Fruit fly (Drosophila melanogaster): ENCODE results near the gene PGRP-LD.

The PGRP-LD gene

DNA sequence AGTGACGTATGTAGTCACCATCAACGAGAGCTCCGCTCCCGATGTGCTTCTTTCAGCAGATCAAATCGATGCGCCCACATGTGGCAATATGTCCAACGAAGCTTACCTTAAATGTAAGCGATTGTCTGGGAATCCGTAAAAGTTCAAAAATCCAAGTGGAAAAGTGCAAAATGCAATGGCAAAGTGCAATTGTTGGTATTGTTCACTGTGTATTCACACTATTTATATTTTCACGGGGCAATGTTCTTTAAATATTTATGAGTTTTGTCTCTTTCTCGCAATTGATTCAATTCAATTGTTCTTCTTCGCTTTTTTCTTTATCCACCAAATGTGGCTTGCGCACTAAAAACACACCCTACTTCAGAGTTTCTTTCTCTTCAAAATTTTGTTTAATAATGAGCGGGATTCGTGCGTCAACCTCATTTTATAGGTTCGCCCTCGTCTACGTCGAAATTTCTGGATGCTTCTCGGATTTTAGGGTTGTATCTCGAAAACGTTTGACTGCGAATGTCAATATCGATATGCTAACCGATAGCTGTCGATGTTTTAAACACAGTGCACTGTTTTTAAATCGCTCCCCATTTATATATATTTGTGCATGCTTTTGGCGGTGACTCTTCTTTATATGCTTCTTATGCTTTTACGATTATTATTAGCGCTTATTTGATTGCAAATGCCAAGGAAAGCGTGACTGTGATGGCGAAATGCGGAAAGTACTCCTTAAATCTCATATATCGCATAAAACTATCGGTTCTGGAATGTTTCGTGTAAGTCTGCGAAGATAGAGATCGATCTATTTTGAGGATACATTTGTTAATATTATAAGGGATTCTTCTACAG lies 27.9 kb upstream of the PGRP-LD start, which contains the start of gene DnaJ-1 (continued):
- TF ChIP-seq CG4707 (GFP tag; optimal IDR thresholded peaks at IDR 0.05): peak; percentile 57
- TF ChIP-seq CG12391 (tag; optimal IDR thresholded peaks at IDR 0.05): no peak
- peak; percentile 51 for TF ChIP-seq phol (tag; optimal IDR thresholded peaks at IDR 0.05)
- peak; percentile 85 for TF ChIP-seq Sry-δ (GFP tag; optimal IDR thresholded peaks at IDR 0.05)
- TF ChIP-seq ttk (GFP tag; IDR thresholded peaks at IDR 0.05): peak; percentile 32; the same call in 1 of the 2 replicates
- peak; percentile 43 for TF ChIP-seq ewg (GFP tag; optimal IDR thresholded peaks at IDR 0.05)
- TF ChIP-seq Vsx1 (GFP tag; optimal IDR thresholded peaks at IDR 0.05): peak; percentile 4
- no peak for TF ChIP-seq CG2202 (tag; optimal IDR thresholded peaks at IDR 0.05)
- TF ChIP-seq ab (GFP tag; optimal IDR thresholded peaks at IDR 0.05): no peak
- no peak for TF ChIP-seq CG3726 (GFP tag; IDR thresholded peaks at IDR 0.05)
- peak; percentile 97 for TF ChIP-seq sna (GFP tag; IDR thresholded peaks at IDR 0.05; ENCODE audit: partially characterized antibody)
- no peak for TF ChIP-seq pum (GFP tag; optimal IDR thresholded peaks at IDR 0.05)
- TF ChIP-seq CG7839 (tag; optimal IDR thresholded peaks at IDR 0.05): peak; percentile 48
- TF ChIP-seq sqz (GFP tag; optimal IDR thresholded peaks at IDR 0.05): peak; percentile 24
- no peak for TF ChIP-seq jumu (GFP tag; optimal IDR thresholded peaks at IDR 0.05)
- TF ChIP-seq Max (GFP tag; optimal IDR thresholded peaks at IDR 0.05): peak; percentile 10
- no peak for TF ChIP-seq CG11093 (GFP tag; IDR thresholded peaks at IDR 0.05)
- peak; percentile 96 for TF ChIP-seq Ets65A (GFP tag)
- TF ChIP-seq zf30C (GFP tag; optimal IDR thresholded peaks at IDR 0.05): no peak
- TF ChIP-seq ranshi (GFP tag; IDR thresholded peaks at IDR 0.05): no peak
- no peak for TF ChIP-seq CG1832 (GFP tag; optimal IDR thresholded peaks at IDR 0.05)
- no peak for TF ChIP-seq nau (GFP tag; optimal IDR thresholded peaks at IDR 0.05)
- TF ChIP-seq unc-4 (GFP tag; IDR thresholded peaks at IDR 0.05; ENCODE audit: partially characterized antibody): peak; percentile 97
- no peak for TF ChIP-seq dmrt99B (tag; optimal IDR thresholded peaks at IDR 0.05)
- TF ChIP-seq chn (GFP tag; optimal IDR thresholded peaks at IDR 0.05): no peak
- TF ChIP-seq Ssrp (tag; optimal IDR thresholded peaks at IDR 0.05): peak; percentile 9
- TF ChIP-seq CG17361 (GFP tag; IDR thresholded peaks at IDR 0.05): peak; percentile 42; the same call in 1 of the 3 replicates
- peak; percentile 85 for TF ChIP-seq Ets97D (GFP tag; optimal IDR thresholded peaks at IDR 0.05)
- TF ChIP-seq CG7372 (GFP tag; IDR thresholded peaks at IDR 0.05): no peak
- peak; percentile 90 for TF ChIP-seq Med (GFP tag)
- TF ChIP-seq da (GFP tag; optimal IDR thresholded peaks at IDR 0.05): no peak
- no peak; the same call in 1 of the 2 replicates for TF ChIP-seq Awh (GFP tag; IDR thresholded peaks at IDR 0.05)
- peak; percentile 85 for TF ChIP-seq pzg (GFP tag; optimal IDR thresholded peaks at IDR 0.05)
- TF ChIP-seq CG10462 (GFP tag; optimal IDR thresholded peaks at IDR 0.05): no peak
- TF ChIP-seq CG12659 (GFP tag; optimal IDR thresholded peaks at IDR 0.05): peak; percentile 70
- TF ChIP-seq CG6654 (GFP tag; optimal IDR thresholded peaks at IDR 0.05): no peak
- TF ChIP-seq ham (GFP tag; IDR thresholded peaks at IDR 0.05): no peak
- peak; percentile 72 for TF ChIP-seq Fer1 (GFP tag; optimal IDR thresholded peaks at IDR 0.05)
- TF ChIP-seq CG9876 (GFP tag; optimal IDR thresholded peaks at IDR 0.05): no peak
- TF ChIP-seq CG7987 (GFP tag; optimal IDR thresholded peaks at IDR 0.05): no peak
- TF ChIP-seq Mes4 (GFP tag; optimal IDR thresholded peaks at IDR 0.05): peak; percentile 22
- peak; percentile 60 for TF ChIP-seq HmgZ (tag; optimal IDR thresholded peaks at IDR 0.05)
- TF ChIP-seq C15 (GFP tag; IDR thresholded peaks at IDR 0.05): no peak
- no peak for TF ChIP-seq CG6254 (GFP tag; optimal IDR thresholded peaks at IDR 0.05)
- no peak for TF ChIP-seq CG31224 (GFP tag; IDR thresholded peaks at IDR 0.05)
- TF ChIP-seq croc (GFP tag; conservative IDR thresholded peaks at IDR 0.05): no peak
- peak; percentile 50 for TF ChIP-seq lab (GFP tag; optimal IDR thresholded peaks at IDR 0.05)
- TF ChIP-seq CrebB (tag; optimal IDR thresholded peaks at IDR 0.05): peak; percentile 30
- TF ChIP-seq mam (GFP tag; optimal IDR thresholded peaks at IDR 0.05): peak; percentile 6
